Worm (Caenorhabditis elegans): ENCODE measurements around the gene nspa-10.
A peak's percentile ranks its signal among the peaks of the same experiment; 100 is the strongest.

Gene nspa-10

ce11 chrV:14734187-14734765 lies 16.0 kb downstream of the nspa-10 start, which contains the start of gene unc-61:
Gene unc-61 (minus strand): TSS chrV:14734237.
- TF ChIP-seq mep-1 (tag; optimal IDR thresholded peaks at IDR 0.05) = peak; percentile 1
- no peak for TF ChIP-seq pha-4 (tag; optimal IDR thresholded peaks at IDR 0.05)
- TF ChIP-seq ham-2 (GFP tag; optimal IDR thresholded peaks at IDR 0.05) = no peak
- no peak for TF ChIP-seq M03D4.4 (tag; optimal IDR thresholded peaks at IDR 0.05)
- peak; percentile 89 for TF ChIP-seq ces-1 (GFP tag; optimal IDR thresholded peaks at IDR 0.05)
- TF ChIP-seq flh-1 (GFP tag; optimal IDR thresholded peaks at IDR 0.05) = no peak
- no peak for TF ChIP-seq hlh-1 (tag; optimal IDR thresholded peaks at IDR 0.05)

DNA sequence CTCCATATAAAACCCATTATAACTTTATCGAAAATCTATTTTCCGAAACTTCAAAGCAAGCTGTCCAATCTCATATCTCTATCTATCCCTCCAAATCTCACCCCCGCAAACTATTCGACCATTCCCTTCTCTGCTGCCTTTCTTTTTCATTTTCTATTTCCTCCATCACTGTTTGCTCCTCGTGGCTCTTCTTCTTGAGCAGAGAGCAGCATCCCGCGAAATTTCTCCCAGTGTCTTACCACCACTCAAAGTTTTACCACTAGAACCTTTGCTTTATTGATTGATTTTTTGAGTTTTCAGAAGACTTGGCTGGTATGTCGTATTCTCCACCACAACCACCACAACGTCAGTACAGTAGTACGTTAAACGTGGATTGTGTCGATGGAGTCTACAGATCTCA lies 20.9 kb downstream of the nspa-10 start, which contains the start of gene oig-3:
Gene oig-3 (plus strand): TSS at position 301 of the 400 bp plus-strand sequence.
- TF ChIP-seq nhr-2 (tag; optimal IDR thresholded peaks at IDR 0.05) (no peak), flh-1 (GFP tag; optimal IDR thresholded peaks at IDR 0.05) (no peak), sem-2 (GFP tag; optimal IDR thresholded peaks at IDR 0.05) (no peak), ham-2 (GFP tag; optimal IDR thresholded peaks at IDR 0.05) (no peak)

DNA sequence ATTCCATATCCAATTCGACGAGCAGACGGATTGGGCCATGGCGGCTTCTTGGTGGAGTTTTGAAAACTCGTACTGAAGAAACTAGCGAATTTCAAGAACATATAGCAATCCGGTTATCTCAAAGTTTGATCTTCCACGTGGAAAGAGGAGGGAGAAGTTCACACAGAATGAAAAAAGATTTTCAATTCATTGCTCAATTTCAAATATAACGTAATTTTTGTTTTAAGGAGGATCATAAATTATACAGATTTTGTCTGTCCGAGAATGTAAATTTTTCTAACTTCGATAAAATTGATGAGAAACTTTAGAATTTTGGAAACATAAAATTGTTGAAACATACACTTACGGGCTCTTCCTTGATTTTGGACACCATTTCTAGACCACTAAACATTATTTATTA lies 21.5 kb downstream of the nspa-10 start, which contains the start of gene Y50E8A.2:
Gene Y50E8A.2 (minus strand): TSS at position 101 of the 400 bp plus-strand sequence.
- TF ChIP-seq hlh-1 (tag; optimal IDR thresholded peaks at IDR 0.05) = no peak

DNA sequence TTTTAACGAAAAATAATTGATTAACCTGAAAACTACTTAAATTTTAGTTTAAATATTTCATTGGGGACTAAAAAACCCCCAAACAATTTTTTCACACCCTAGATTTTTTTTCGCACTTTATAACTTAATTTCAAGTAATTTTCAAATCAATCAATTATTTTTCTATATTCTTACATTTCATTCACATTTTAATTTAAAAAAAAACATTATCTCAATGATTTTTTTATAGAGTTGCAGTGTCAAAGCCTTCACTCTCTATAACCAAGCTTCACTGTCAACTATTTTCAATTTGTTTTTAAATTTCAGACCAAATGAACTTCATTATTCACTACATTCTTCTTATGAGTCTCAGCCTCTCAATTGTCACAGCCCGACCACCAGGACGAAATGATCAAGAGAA lies 23.7 kb downstream of the nspa-10 start, which contains the start of gene Y50E8A.1:
Gene Y50E8A.1 (plus strand): TSS at position 301 of the 400 bp plus-strand sequence.
- no peak for TF ChIP-seq nhr-2 (tag; optimal IDR thresholded peaks at IDR 0.05)
- TF ChIP-seq ceh-43 (GFP tag; optimal IDR thresholded peaks at IDR 0.05) = no peak

DNA sequence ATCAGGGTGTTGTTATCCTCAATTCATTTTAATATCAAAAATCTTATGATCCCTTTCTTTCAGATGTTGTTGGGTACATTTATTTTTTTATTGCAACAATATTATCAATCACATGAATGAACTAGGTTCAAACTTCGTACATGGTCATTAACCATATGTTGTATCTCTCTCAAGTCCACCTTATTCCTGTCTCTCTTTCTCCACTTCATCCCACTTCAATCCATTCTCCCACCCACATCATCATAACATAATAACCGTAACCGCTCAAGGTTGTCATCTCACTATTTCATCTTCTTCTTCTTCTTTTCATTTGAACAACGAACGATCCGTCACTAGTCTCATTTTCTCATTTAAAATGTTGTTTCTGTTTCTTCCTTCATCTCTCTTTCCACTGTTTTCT lies 24.8 kb downstream of the nspa-10 start:
- no peak for TF ChIP-seq ceh-43 (GFP tag; optimal IDR thresholded peaks at IDR 0.05)
- no peak for TF ChIP-seq nhr-2 (tag; optimal IDR thresholded peaks at IDR 0.05)
- no peak for TF ChIP-seq flh-1 (GFP tag; optimal IDR thresholded peaks at IDR 0.05)
- no peak for TF ChIP-seq drap-1 (GFP tag; optimal IDR thresholded peaks at IDR 0.05)
- TF ChIP-seq M03D4.4 (tag; optimal IDR thresholded peaks at IDR 0.05) = no peak
- no peak for TF ChIP-seq mab-5 (tag; optimal IDR thresholded peaks at IDR 0.05)
- TF ChIP-seq cnd-1 (tag; optimal IDR thresholded peaks at IDR 0.05) = no peak
- TF ChIP-seq ces-1 (GFP tag; optimal IDR thresholded peaks at IDR 0.05) = no peak
- no peak for TF ChIP-seq bed-3 (GFP tag; optimal IDR thresholded peaks at IDR 0.05)
- TF ChIP-seq tbx-8 (GFP tag; optimal IDR thresholded peaks at IDR 0.05) = no peak
- no peak for TF ChIP-seq nhr-12 (tag; optimal IDR thresholded peaks at IDR 0.05)

ce11 chrV:14723020-14723419 lies 27.2 kb downstream of the nspa-10 start, which contains the start of gene R08A2.7:
Gene R08A2.7 (plus strand): TSS chrV:14723320.
- TF ChIP-seq elt-3 (tag; optimal IDR thresholded peaks at IDR 0.05) (no peak), sem-2 (GFP tag; optimal IDR thresholded peaks at IDR 0.05) (no peak), hlh-1 (tag; optimal IDR thresholded peaks at IDR 0.05) (no peak), tbx-8 (GFP tag; optimal IDR thresholded peaks at IDR 0.05) (no peak), M03D4.4 (tag; optimal IDR thresholded peaks at IDR 0.05) (no peak), unc-120 (tag; optimal IDR thresholded peaks at IDR 0.05; ENCODE audit: poor library complexity, severe bottlenecking) (no peak), snpc-4 (tag; optimal IDR thresholded peaks at IDR 0.05) (no peak), cnd-1 (tag; optimal IDR thresholded peaks at IDR 0.05) (no peak), unc-62 (GFP tag; optimal IDR thresholded peaks at IDR 0.05) (no peak), blmp-1 (tag; optimal IDR thresholded peaks at IDR 0.05) (no peak), ham-2 (GFP tag; optimal IDR thresholded peaks at IDR 0.05) (no peak), mep-1 (tag; optimal IDR thresholded peaks at IDR 0.05) (no peak), nhr-76 (tag; optimal IDR thresholded peaks at IDR 0.05) (no peak)

ce11 chrV:14719491-14719890 lies 30.8 kb downstream of the nspa-10 start, which contains the start of gene R08A2.1:
Gene R08A2.1 (minus strand): TSS chrV:14719591.
- TF ChIP-seq pha-4 (tag; optimal IDR thresholded peaks at IDR 0.05) = no peak
- TF ChIP-seq lsy-2 (tag; optimal IDR thresholded peaks at IDR 0.05) = no peak
- TF ChIP-seq nhr-28 (tag; optimal IDR thresholded peaks at IDR 0.05) = no peak
- no peak for TF ChIP-seq M03D4.4 (tag; optimal IDR thresholded peaks at IDR 0.05)

- no peak for TF ChIP-seq unc-120 (tag; optimal IDR thresholded peaks at IDR 0.05; ENCODE audit: poor library complexity, severe bottlenecking)
- TF ChIP-seq unc-62 (GFP tag; optimal IDR thresholded peaks at IDR 0.05) = no peak
- TF ChIP-seq ces-1 (GFP tag; optimal IDR thresholded peaks at IDR 0.05) = no peak
- no peak for TF ChIP-seq hlh-1 (tag; optimal IDR thresholded peaks at IDR 0.05)
- TF ChIP-seq mab-5 (tag; optimal IDR thresholded peaks at IDR 0.05) = no peak
- TF ChIP-seq sptf-1 (tag; optimal IDR thresholded peaks at IDR 0.05) = no peak
- no peak for TF ChIP-seq drap-1 (GFP tag; optimal IDR thresholded peaks at IDR 0.05)
- TF ChIP-seq ceh-43 (GFP tag; optimal IDR thresholded peaks at IDR 0.05) = no peak
- TF ChIP-seq sem-2 (GFP tag; optimal IDR thresholded peaks at IDR 0.05) = no peak
- no peak for TF ChIP-seq unc-39 (tag; optimal IDR thresholded peaks at IDR 0.05)
These were observed 34.1 kb downstream of the nspa-10 start, which contains the start of gene fbxa-147 for ce11 chrV:14716114-14716513. Gene fbxa-147 (plus strand): TSS chrV:14716499.

Measured in whole organism, mixed stage, embryonic.